Worm (Caenorhabditis elegans): ENCODE measurements around the gene C53A5.13.

DNA sequence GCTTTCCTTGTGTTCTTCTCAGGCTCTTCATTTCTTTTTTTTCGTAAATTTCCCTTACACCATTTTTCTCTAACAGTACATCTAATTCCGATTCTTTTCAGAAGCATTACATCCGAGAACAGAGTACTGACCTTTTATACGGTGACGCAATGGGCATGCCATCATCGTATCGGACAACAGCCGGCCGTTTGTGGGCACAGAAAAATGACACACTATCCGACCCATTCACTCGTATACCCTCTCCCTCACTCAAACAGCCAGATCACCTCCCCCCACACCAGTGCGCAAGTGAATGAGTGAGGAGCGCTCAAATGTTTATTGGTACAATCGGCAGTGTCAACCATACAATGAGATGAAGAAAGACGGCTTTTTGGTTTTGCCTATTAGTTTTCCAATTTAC is 45.5 kb upstream of the C53A5.13 start, which contains the start of gene R02D5.24:
- no peak for TF ChIP-seq pha-4 (GFP tag; IDR thresholded peaks at IDR 0.05)
- TF ChIP-seq pha-4 (tag; optimal IDR thresholded peaks at IDR 0.05) = no peak
- no peak for TF ChIP-seq snpc-4 (tag; optimal IDR thresholded peaks at IDR 0.05)
- TF ChIP-seq spr-1 (tag; optimal IDR thresholded peaks at IDR 0.05) = no peak
- TF ChIP-seq nhr-6 (tag; optimal IDR thresholded peaks at IDR 0.05) = peak; percentile 63
- TF ChIP-seq lin-13 (GFP tag; optimal IDR thresholded peaks at IDR 0.05) = no peak
- TF ChIP-seq nhr-76 (tag; optimal IDR thresholded peaks at IDR 0.05) = no peak
- no peak for TF ChIP-seq jun-1 (tag; optimal IDR thresholded peaks at IDR 0.05)
- TF ChIP-seq nhr-237 (tag; optimal IDR thresholded peaks at IDR 0.05) = no peak
- TF ChIP-seq arid-1 (GFP tag; conservative IDR thresholded peaks at IDR 0.05) = no peak
- no peak for TF ChIP-seq nhr-11 (tag; optimal IDR thresholded peaks at IDR 0.05)
- no peak for TF ChIP-seq ceh-28 (tag; optimal IDR thresholded peaks at IDR 0.05)
- no peak for TF ChIP-seq nhr-77 (tag; optimal IDR thresholded peaks at IDR 0.05)
- no peak for TF ChIP-seq unc-130 (GFP tag; optimal IDR thresholded peaks at IDR 0.05)
- no peak for TF ChIP-seq T26A8.4 (GFP tag; IDR thresholded peaks at IDR 0.05)

Measured in whole organism, L4 larva.